Fruit fly (Drosophila melanogaster) whole organism, embryonic: Measurements from ENCODE around the gene CG5498.

Experiments used
- Bgb ChIP-seq: fragments of 200-800 bp; sonication (Bioruptor generic); IDR thresholded peaks from 2 replicates; pipeline ENCODE4 v1.3.6; 2022; ENCODE audit warnings: missing biosample characterization, missing genetic modification characterization; ENCODE audit not compliant: partially characterized antibody
- CG10147 ChIP-seq: fragments of 200-800 bp; sonication (Bioruptor generic); optimal IDR thresholded peaks from 2 replicates; lab custom pipeline; 2019; ENCODE audit warnings: missing biosample characterization, mild to moderate bottlenecking, missing genetic modification characterization, moderate library complexity
- CG11085 ChIP-seq: fragments of 200-800 bp; sonication (Bioruptor generic); IDR thresholded peaks from 2 replicates; pipeline ENCODE4 v1.3.6; 2022; ENCODE audit warnings: missing biosample characterization, missing genetic modification characterization
- CG11247 ChIP-seq: fragments of 200-800 bp; sonication (Bioruptor generic); IDR thresholded peaks from 2 replicates; pipeline ENCODE4 v1.3.6; 2022; ENCODE audit warnings: missing biosample characterization, missing genetic modification characterization
- CG14860 ChIP-seq: fragments of 200-800 bp; sonication (Bioruptor generic); IDR thresholded peaks from 3 replicates; pipeline ENCODE4 v1.3.6; 2022; ENCODE audit warnings: missing biosample characterization, missing genetic modification characterization; ENCODE audit not compliant: partially characterized antibody
- CG15269 ChIP-seq: fragments of 200-800 bp; sonication (Bioruptor generic); optimal IDR thresholded peaks from 2 replicates; lab custom pipeline; 2018; ENCODE audit warnings: missing biosample characterization, mild to moderate bottlenecking, missing genetic modification characterization, moderate library complexity
- CG1603 ChIP-seq: fragments of 200-800 bp; sonication (Bioruptor generic); optimal IDR thresholded peaks from 2 replicates; lab custom pipeline; 2019; ENCODE audit warnings: missing biosample characterization, mild to moderate bottlenecking, missing genetic modification characterization, moderate library complexity
- CG16815 ChIP-seq: fragments of 200-800 bp; sonication (Bioruptor generic); optimal IDR thresholded peaks from 3 replicates; lab custom pipeline; 2017; ENCODE audit warnings: missing biosample characterization, mild to moderate bottlenecking, missing genetic modification characterization
- CG16863 ChIP-seq: fragments of 200-800 bp; sonication (Bioruptor generic); optimal IDR thresholded peaks from 3 replicates; lab custom pipeline; 2016; ENCODE audit warnings: missing biosample characterization, missing genetic modification characterization
- CG1832 ChIP-seq: fragments of 200-800 bp; sonication (Bioruptor generic); optimal IDR thresholded peaks from 2 replicates; lab custom pipeline; 2017; ENCODE audit warnings: missing biosample characterization, mild to moderate bottlenecking, missing genetic modification characterization, inconsistent platforms
- CG18764 ChIP-seq: fragments of 200-800 bp; sonication (Bioruptor generic); optimal IDR thresholded peaks from 3 replicates; lab custom pipeline; 2016; ENCODE audit warnings: missing biosample characterization, missing genetic modification characterization
- CG4328 ChIP-seq: fragments of 200-800 bp; sonication (Bioruptor generic); optimal IDR thresholded peaks from 3 replicates; lab custom pipeline; 2017; ENCODE audit warnings: missing biosample characterization, missing genetic modification reagents, missing genetic modification characterization
- CG6175 ChIP-seq: fragments of 200-800 bp; sonication (Bioruptor generic); IDR thresholded peaks from 3 replicates; pipeline ENCODE4 v1.3.6; 2022; ENCODE audit warnings: missing biosample characterization, missing genetic modification characterization
- CG6654 ChIP-seq: fragments of 200-800 bp; sonication (Bioruptor generic); optimal IDR thresholded peaks from 2 replicates; lab custom pipeline; 2017; ENCODE audit warnings: missing biosample characterization, mild to moderate bottlenecking, missing genetic modification characterization
- CG6765 ChIP-seq: fragments of 200-800 bp; sonication (Bioruptor generic); optimal IDR thresholded peaks from 3 replicates; lab custom pipeline; 2017; ENCODE audit warnings: missing biosample characterization, mild to moderate bottlenecking, missing genetic modification characterization
- CG6791 ChIP-seq: fragments of 200-800 bp; sonication (Bioruptor generic); IDR thresholded peaks from 3 replicates; pipeline ENCODE4 v1.3.6; 2022; ENCODE audit warnings: missing biosample characterization, missing genetic modification characterization; ENCODE audit not compliant: partially characterized antibody
- CG8089 ChIP-seq: fragments of 200-800 bp; sonication (Bioruptor generic); optimal IDR thresholded peaks from 3 replicates; lab custom pipeline; 2016; ENCODE audit warnings: missing biosample characterization, missing genetic modification characterization
- CG8478 ChIP-seq: fragments of >200 bp; optimal IDR thresholded peaks from 2 replicates; lab custom pipeline; 2018
- CG9876 ChIP-seq: fragments of 200-800 bp; sonication (Bioruptor generic); optimal IDR thresholded peaks from 2 replicates; lab custom pipeline; 2016; ENCODE audit warnings: missing biosample characterization, missing genetic modification characterization
- D ChIP-seq, 2 experiments: fragments of 200-800 bp in 1 of 2; fragments of >200 bp in 1 of 2; sonication (Bioruptor generic) in 1 of 2; optimal IDR thresholded peaks; 2 replicates in 1 of 2; 3 replicates in 1 of 2; lab custom pipeline; 2017; ENCODE audit warnings: mild to moderate bottlenecking in 1 of 2, missing biosample characterization in 1 of 2, missing genetic modification characterization in 1 of 2, missing genetic modification reagents in 1 of 2
- D19B ChIP-seq: fragments of 200-800 bp; sonication (Bioruptor generic); optimal IDR thresholded peaks from 2 replicates; lab custom pipeline; 2017; ENCODE audit warnings: missing biosample characterization, mild to moderate bottlenecking, missing genetic modification characterization
- E2f1 ChIP-seq: fragments of 200-800 bp; sonication (Bioruptor generic); IDR thresholded peaks from 2 replicates; pipeline ENCODE4 v1.3.6; 2022; ENCODE audit warnings: missing biosample characterization, missing genetic modification characterization
- Gug ChIP-seq: fragments of 200-800 bp; sonication (Bioruptor generic); IDR thresholded peaks from 4 replicates; pipeline ENCODE4 v1.3.6; 2022; ENCODE audit warnings: missing biosample characterization, missing genetic modification characterization
- HLH3B ChIP-seq: fragments of 200-800 bp; sonication (Bioruptor generic); IDR thresholded peaks from 2 replicates; pipeline ENCODE4 v1.3.6; 2022; ENCODE audit warnings: missing biosample characterization, missing genetic modification characterization
- Mad ChIP-seq: fragments of 200-800 bp; sonication (Bioruptor generic); optimal IDR thresholded peaks from 2 replicates; lab custom pipeline; 2016; ENCODE audit warnings: missing biosample characterization, missing genetic modification characterization
- Neu2 ChIP-seq: fragments of 200-800 bp; sonication (Bioruptor generic); optimal IDR thresholded peaks from 3 replicates; lab custom pipeline; 2016; ENCODE audit warnings: missing biosample characterization, missing genetic modification characterization, borderline replicate concordance
- Nf-YA ChIP-seq: fragments of 200-800 bp; sonication (Bioruptor generic); IDR thresholded peaks from 2 replicates; pipeline ENCODE4 v1.3.6; 2022; ENCODE audit warnings: missing biosample characterization, missing genetic modification characterization
- Opbp ChIP-seq: fragments of 200-800 bp; sonication (Bioruptor generic); IDR thresholded peaks from 3 replicates; pipeline ENCODE4 v1.3.6; 2022; ENCODE audit warnings: missing biosample characterization, missing genetic modification characterization; ENCODE audit not compliant: partially characterized antibody
- Optix ChIP-seq: fragments of 200-800 bp; sonication (Bioruptor generic); IDR thresholded peaks from 3 replicates; pipeline ENCODE4 v1.3.6; 2022; ENCODE audit warnings: missing biosample characterization, missing genetic modification characterization
- Stat92E ChIP-seq, 3 experiments: fragments of >200 bp in 2 of 3; fragments of 200-800 bp in 1 of 3; sonication (Bioruptor generic) in 1 of 3; optimal IDR thresholded peaks; 2 replicates each; lab custom pipeline; 2017 to 2019; ENCODE audit warnings: missing biosample characterization in 3 of 3, missing genetic modification characterization in 3 of 3, mild to moderate bottlenecking in 1 of 3, moderate library complexity in 1 of 3
- Xrp1 ChIP-seq: fragments of 200-800 bp; sonication (Bioruptor generic); IDR thresholded peaks from 2 replicates; pipeline ENCODE4 v1.3.6; 2022; ENCODE audit warnings: missing biosample characterization, missing genetic modification characterization
- bcd ChIP-seq: fragments of 200-800 bp; sonication (Bioruptor generic); optimal IDR thresholded peaks from 2 replicates; lab custom pipeline; 2017; ENCODE audit warnings: missing biosample characterization, mild to moderate bottlenecking, missing genetic modification characterization
- bowl ChIP-seq: fragments of 200-800 bp; sonication (Bioruptor generic); IDR thresholded peaks from 2 replicates; pipeline ENCODE4 v1.3.6; 2022; ENCODE audit warnings: missing biosample characterization, missing genetic modification characterization
- chinmo ChIP-seq: fragments of 200-800 bp; sonication (Bioruptor generic); IDR thresholded peaks from 4 replicates; pipeline ENCODE4 v1.3.6; 2022; ENCODE audit warnings: missing biosample characterization, missing genetic modification characterization; ENCODE audit not compliant: partially characterized antibody
- dati ChIP-seq: fragments of 200-800 bp; sonication (Bioruptor generic); IDR thresholded peaks from 2 replicates; pipeline ENCODE4 v1.3.6; 2022; ENCODE audit warnings: missing biosample characterization, missing genetic modification characterization
- dmrt11E ChIP-seq: fragments of 200-800 bp; sonication (Bioruptor generic); optimal IDR thresholded peaks from 3 replicates; lab custom pipeline; 2018; ENCODE audit warnings: missing biosample characterization, mild to moderate bottlenecking, missing genetic modification characterization, moderate library complexity
- ewg ChIP-seq: fragments of 200-800 bp; sonication (Bioruptor generic); optimal IDR thresholded peaks from 3 replicates; lab custom pipeline; 2017; ENCODE audit warnings: mild to moderate bottlenecking, missing biosample characterization, missing genetic modification reagents, missing genetic modification characterization
- fd64A ChIP-seq: fragments of 200-800 bp; sonication (Bioruptor generic); optimal IDR thresholded peaks from 3 replicates; lab custom pipeline; 2018; ENCODE audit warnings: missing biosample characterization, mild to moderate bottlenecking, missing genetic modification characterization
- gcm2 ChIP-seq: fragments of 200-800 bp; sonication (Bioruptor generic); optimal IDR thresholded peaks from 2 replicates; lab custom pipeline; 2016; ENCODE audit warnings: missing biosample characterization, missing genetic modification characterization
- inv ChIP-seq: fragments of 200-800 bp; sonication (Bioruptor generic); IDR thresholded peaks from 2 replicates; pipeline ENCODE4 v1.3.6; 2022; ENCODE audit warnings: missing biosample characterization, missing genetic modification characterization; ENCODE audit not compliant: partially characterized antibody
- ken ChIP-seq: fragments of 200-800 bp; sonication (Bioruptor generic); IDR thresholded peaks from 3 replicates; pipeline ENCODE4 v1.3.6; 2022; ENCODE audit warnings: missing biosample characterization, missing genetic modification characterization
- nau ChIP-seq: fragments of 200-800 bp; sonication (Bioruptor generic); optimal IDR thresholded peaks from 3 replicates; lab custom pipeline; 2017; ENCODE audit warnings: missing biosample characterization, mild to moderate bottlenecking, missing genetic modification characterization, missing genetic modification reagents
- onecut ChIP-seq: fragments of 200-800 bp; sonication (Bioruptor generic); IDR thresholded peaks from 2 replicates; pipeline ENCODE4 v1.3.6; 2022; ENCODE audit warnings: missing biosample characterization, missing genetic modification characterization
- pros ChIP-seq: fragments of 200-800 bp; sonication (Bioruptor generic); optimal IDR thresholded peaks from 3 replicates; lab custom pipeline; 2019; ENCODE audit warnings: missing biosample characterization, mild to moderate bottlenecking, missing genetic modification characterization, moderate library complexity
- repo ChIP-seq: fragments of 200-800 bp; sonication (Bioruptor generic); optimal IDR thresholded peaks from 2 replicates; lab custom pipeline; 2016; ENCODE audit warnings: missing biosample characterization, missing genetic modification characterization
- rib ChIP-seq: fragments of 200-800 bp; sonication (Bioruptor generic); IDR thresholded peaks from 2 replicates; pipeline ENCODE4 v1.3.6; 2022; ENCODE audit warnings: missing biosample characterization, missing genetic modification characterization
- sr ChIP-seq: fragments of 200-800 bp; sonication (Bioruptor generic); IDR thresholded peaks from 3 replicates; pipeline ENCODE4 v1.3.6; 2022; ENCODE audit warnings: missing biosample characterization, missing genetic modification characterization
- tna ChIP-seq: fragments of 200-800 bp; sonication (Bioruptor generic); IDR thresholded peaks from 2 replicates; pipeline ENCODE4 v1.3.6; 2022; ENCODE audit warnings: missing biosample characterization, missing genetic modification characterization; ENCODE audit not compliant: partially characterized antibody
- unc-4 ChIP-seq: fragments of 200-800 bp; sonication (Bioruptor generic); IDR thresholded peaks from 2 replicates; pipeline ENCODE4 v1.3.6; 2022; ENCODE audit warnings: missing biosample characterization, missing genetic modification characterization; ENCODE audit not compliant: partially characterized antibody
- z ChIP-seq: fragments of 200-800 bp; sonication (Bioruptor generic); IDR thresholded peaks from 3 replicates; pipeline ENCODE4 v1.3.6; 2022; ENCODE audit warnings: missing biosample characterization, missing genetic modification characterization

The CG5498 gene

DNA sequence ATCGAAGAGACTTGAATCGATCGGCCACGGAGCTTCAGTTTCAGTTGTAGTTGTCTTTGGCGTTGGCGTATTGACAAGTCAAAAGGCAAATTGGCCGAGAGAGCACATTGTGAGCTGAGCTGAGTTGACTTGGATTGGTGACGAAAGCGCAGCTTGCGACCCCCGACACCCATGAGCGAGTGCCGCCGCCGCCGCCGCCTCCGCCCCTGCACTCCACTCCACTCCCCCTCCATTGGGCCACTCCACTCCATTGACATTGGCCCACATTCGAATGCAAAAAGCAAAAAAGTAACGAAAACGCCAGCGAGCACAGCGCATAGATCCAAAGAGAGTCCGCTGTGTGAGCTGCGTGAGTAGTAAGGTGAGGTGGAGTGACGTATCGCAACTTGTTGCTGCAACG is 13.9 kb upstream of the CG5498 start (continued):
- TF ChIP-seq E2f1 (GFP tag; lab: Robert Waterston, UW) (peak; percentile 20; the same call in 1 of the 2 replicates), pros (peak; percentile 17), CG11085 (GFP tag; lab: Robert Waterston, UW) (no peak), repo (GFP tag; lab: Kevin White, UChicago) (no peak), bowl (GFP tag; lab: Robert Waterston, UW) (no peak), CG6654 (GFP tag; lab: Kevin White, UChicago) (no peak), sr (peak; percentile 80), z (GFP tag; lab: Robert Waterston, UW) (peak; percentile 54; the same call in 1 of the 3 replicates), Bgb (GFP tag; lab: Robert Waterston, UW) (no peak), D (optimal IDR thresholded peaks at IDR 0.05; lab: Kevin White, UChicago) (no peak), D (GFP tag; optimal IDR thresholded peaks at IDR 0.05; lab: Kevin White, UChicago) (no peak), CG8478 (lab: Kevin White, UChicago) (no peak), ken (GFP tag; lab: Robert Waterston, UW) (no peak), CG10147 (GFP tag; lab: Kevin White, UChicago) (no peak), CG15269 (tag; lab: Kevin White, UChicago) (peak; percentile 1), CG6175 (GFP tag; lab: Robert Waterston, UW) (peak; percentile 64; the same call in 1 of the 3 replicates), Stat92E (GFP tag; optimal IDR thresholded peaks at IDR 0.05; lab: Kevin White, UChicago) (no peak), CG9876 (GFP tag; lab: Kevin White, UChicago) (no peak), chinmo (GFP tag; lab: Robert Waterston, UW) (peak; percentile 94; the same call in 2 of the 4 replicates), CG14860 (no peak), nau (no peak), Xrp1 (GFP tag; lab: Robert Waterston, UW) (no peak), rib (GFP tag; lab: Robert Waterston, UW) (peak; percentile 58; the same call in 1 of the 2 replicates), Neu2 (GFP tag; lab: Kevin White, UChicago) (no peak), Opbp (GFP tag; lab: Robert Waterston, UW) (0 out of 3 replicates have a peak, but pooled peaks have one; percentile 22), HLH3B (GFP tag; lab: Robert Waterston, UW) (0 out of 2 replicates have a peak, but pooled peaks have one; percentile 6), CG4328 (GFP tag; lab: Kevin White, UChicago) (no peak), CG16815 (GFP tag; lab: Kevin White, UChicago) (no peak), fd64A (GFP tag; lab: Kevin White, UChicago) (no peak), CG16863 (no peak), gcm2 (no peak), dati (no peak), tna (GFP tag; lab: Robert Waterston, UW) (0 out of 2 replicates have a peak, but pooled peaks have one; percentile 30), Nf-YA (GFP tag; lab: Robert Waterston, UW) (peak; percentile 21; the same call in 1 of the 2 replicates), dmrt11E (no peak), CG8089 (GFP tag; lab: Kevin White, UChicago) (no peak), CG1832 (no peak), Mad (no peak), Gug (GFP tag; lab: Robert Waterston, UW) (no peak), CG6791 (GFP tag; lab: Robert Waterston, UW) (no peak), onecut (GFP tag; lab: Robert Waterston, UW) (peak; percentile 24), ewg (GFP tag; lab: Kevin White, UChicago) (no peak), inv (GFP tag; lab: Robert Waterston, UW) (no peak), bcd (GFP tag; lab: Kevin White, UChicago) (no peak), CG6765 (no peak), CG11247 (GFP tag; lab: Robert Waterston, UW) (no peak), CG18764 (GFP tag; lab: Kevin White, UChicago) (no peak), Optix (GFP tag; lab: Robert Waterston, UW) (no peak), D19B (GFP tag; lab: Kevin White, UChicago) (no peak), CG1603 (no peak), unc-4 (GFP tag; lab: Robert Waterston, UW) (peak; percentile 35; the same call in 1 of the 2 replicates)
